Worm (Caenorhabditis elegans) whole organism, L4 larva: ENCODE results near the gene bus-1.

Experiments
- F44E2.7 ChIP-seq: fragments of 200-800 bp; sonication (Bioruptor generic); IDR thresholded peaks from 2 replicates; pipeline ENCODE4 v2.1.2; 2022; ENCODE audit warnings: missing genetic modification characterization, missing compliant biosample characterization
- T20F7.1 ChIP-seq: fragments of 200-800 bp; sonication (Bioruptor generic); optimal IDR thresholded peaks from 2 replicates; lab custom pipeline; 2018; ENCODE audit warnings: mild to moderate bottlenecking, missing genetic modification characterization, missing compliant biosample characterization
- Y75B8A.6 ChIP-seq: fragments of 200-800 bp; sonication (Bioruptor generic); IDR thresholded peaks from 2 replicates; pipeline ENCODE4 v1.3.6; 2022; ENCODE audit warnings: missing genetic modification reagents, missing genetic modification characterization, missing compliant biosample characterization
- aha-1 ChIP-seq: fragments of 150-350 bp; peaks from one replicate; lab custom pipeline; 2014; ENCODE audit warnings: missing biosample characterization, missing genetic modification characterization
- ceh-28 ChIP-seq: fragments of 150-350 bp; optimal IDR thresholded peaks from 2 replicates; lab custom pipeline; 2014; ENCODE audit warnings: missing biosample characterization, missing genetic modification reagents, missing genetic modification characterization
- cey-2 ChIP-seq: sonication (generic microtip); optimal IDR thresholded peaks from 3 replicates; lab custom pipeline; 2017; ENCODE audit warnings: missing genetic modification characterization, mild to moderate bottlenecking, missing compliant biosample characterization, antibody characterized with exemption, borderline replicate concordance; ENCODE audit not compliant: insufficient read depth
- ctbp-1 ChIP-seq: fragments of 200-800 bp; sonication (Bioruptor generic); IDR thresholded peaks from 2 replicates; pipeline ENCODE4 v1.3.6; 2022; ENCODE audit warnings: missing genetic modification reagents, missing genetic modification characterization, missing compliant biosample characterization
- daf-16 ChIP-seq, 3 experiments: sonication (generic microtip); optimal IDR thresholded peaks; 2 replicates each; lab custom pipeline; 2016 to 2017; ENCODE audit warnings: missing genetic modification characterization in 3 of 3, missing genetic modification reagents in 3 of 3, mild to moderate bottlenecking in 2 of 3, missing compliant biosample characterization in 2 of 3, missing biosample characterization in 1 of 3, moderate library complexity in 1 of 3
- daf-19 ChIP-seq: fragments of 200-800 bp; sonication (Bioruptor generic); conservative IDR thresholded peaks from 2 replicates; pipeline ENCODE4 v1.3.6; 2022; ENCODE audit warnings: missing genetic modification characterization, missing compliant biosample characterization
- dmd-6 ChIP-seq: fragments of 200-800 bp; sonication (Bioruptor generic); IDR thresholded peaks from 2 replicates; pipeline ENCODE4 v1.3.6; 2022; ENCODE audit warnings: missing genetic modification reagents, missing genetic modification characterization, missing compliant biosample characterization
- duxl-1 ChIP-seq: sonication (generic microtip); optimal IDR thresholded peaks from 2 replicates; lab custom pipeline; 2016; ENCODE audit warnings: mild to moderate bottlenecking, missing genetic modification characterization, moderate library complexity, missing compliant biosample characterization; ENCODE audit not compliant: poor library complexity
- dve-1 ChIP-seq: sonication (generic microtip); optimal IDR thresholded peaks from 2 replicates; lab custom pipeline; 2017; ENCODE audit warnings: antibody characterized with exemption, mild to moderate bottlenecking, missing genetic modification characterization, missing compliant biosample characterization; ENCODE audit not compliant: insufficient read depth
- egl-43 ChIP-seq: fragments of 200-800 bp; sonication (Bioruptor generic); IDR thresholded peaks from 2 replicates; pipeline ENCODE4 v1.3.6; 2022; ENCODE audit warnings: missing genetic modification reagents, missing genetic modification characterization, missing compliant biosample characterization
- hlh-30 ChIP-seq: sonication (generic microtip); optimal IDR thresholded peaks from 2 replicates; lab custom pipeline; 2017; ENCODE audit warnings: antibody characterized with exemption, mild to moderate bottlenecking, missing genetic modification characterization, missing compliant biosample characterization; ENCODE audit not compliant: insufficient read depth
- madf-9 ChIP-seq: fragments of 200-800 bp; sonication (Bioruptor generic); conservative IDR thresholded peaks from 2 replicates; pipeline ENCODE4 v1.3.6; 2022; ENCODE audit warnings: missing genetic modification reagents, missing genetic modification characterization, missing compliant biosample characterization
- mdt-29 ChIP-seq: fragments of 200-800 bp; sonication (Bioruptor generic); IDR thresholded peaks from 2 replicates; pipeline ENCODE4 v1.3.6; 2022; ENCODE audit warnings: missing genetic modification reagents, missing genetic modification characterization, missing compliant biosample characterization
- mep-1 ChIP-seq: fragments of 150-350 bp; sonication (generic microtip); optimal IDR thresholded peaks from 3 replicates; lab custom pipeline; 2014; ENCODE audit warnings: missing biosample characterization, missing genetic modification characterization
- nhr-10 ChIP-seq: fragments of 150-350 bp; optimal IDR thresholded peaks from 2 replicates; lab custom pipeline; 2014; ENCODE audit warnings: missing biosample characterization, missing genetic modification characterization
- nhr-102 ChIP-seq: sonication (generic microtip); optimal IDR thresholded peaks from 2 replicates; lab custom pipeline; 2016; ENCODE audit warnings: mild to moderate bottlenecking, missing genetic modification characterization, moderate library complexity, missing compliant biosample characterization
- nhr-11 ChIP-seq: fragments of 150-350 bp; optimal IDR thresholded peaks from 2 replicates; lab custom pipeline; 2014; ENCODE audit warnings: missing biosample characterization, missing genetic modification characterization
- nhr-28 ChIP-seq: fragments of 150-350 bp; optimal IDR thresholded peaks from 2 replicates; lab custom pipeline; 2014; ENCODE audit warnings: missing biosample characterization, missing genetic modification characterization
- nhr-42 ChIP-seq: fragments of 200-800 bp; sonication (Bioruptor generic); IDR thresholded peaks from 2 replicates; pipeline ENCODE4 v1.3.6; 2022; ENCODE audit warnings: missing genetic modification characterization, missing compliant biosample characterization
- pha-4 ChIP-seq, 2 experiments: fragments of 150-350 bp in 1 of 2; fragments of 200-800 bp in 1 of 2; sonication (Bioruptor generic) in 1 of 2; IDR thresholded peaks in 1 of 2; optimal IDR thresholded peaks in 1 of 2; 2 replicates each; pipeline versions ENCODE4 v1.3.6 to Lab custom; 2014 to 2022; ENCODE audit warnings: missing genetic modification characterization in 2 of 2, missing genetic modification reagents in 2 of 2, missing biosample characterization in 1 of 2, missing compliant biosample characterization in 1 of 2
- skn-1 ChIP-seq: fragments of 150-350 bp; optimal IDR thresholded peaks from 2 replicates; lab custom pipeline; 2014; ENCODE audit warnings: missing biosample characterization, missing genetic modification characterization
- snpc-1.2 ChIP-seq: fragments of 200-800 bp; sonication (Bioruptor generic); IDR thresholded peaks from 2 replicates; pipeline ENCODE4 v1.3.6; 2022; ENCODE audit warnings: missing genetic modification reagents, missing genetic modification characterization, missing compliant biosample characterization
- spr-1 ChIP-seq: sonication (generic microtip); optimal IDR thresholded peaks from 2 replicates; lab custom pipeline; 2016; ENCODE audit warnings: mild to moderate bottlenecking, missing genetic modification characterization, missing compliant biosample characterization
- spr-3 ChIP-seq: fragments of 200-800 bp; sonication (Bioruptor generic); optimal IDR thresholded peaks from 2 replicates; lab custom pipeline; 2018; ENCODE audit warnings: mild to moderate bottlenecking, missing genetic modification characterization, missing compliant biosample characterization
- unc-62 ChIP-seq, 3 experiments: fragments of 150-350 bp in 1 of 3; sonication (generic microtip); optimal IDR thresholded peaks in 2 of 3; peaks in 1 of 3; 1 replicate in 1 of 3; 2 replicates in 2 of 3; lab custom pipeline; 2014 to 2017; ENCODE audit warnings: missing biosample characterization in 3 of 3, missing genetic modification characterization in 3 of 3, missing genetic modification reagents in 3 of 3, missing genotype in 1 of 3
- vab-7 ChIP-seq: fragments of 200-800 bp; sonication (Bioruptor generic); IDR thresholded peaks from 2 replicates; pipeline ENCODE4 v1.3.6; 2022; ENCODE audit warnings: missing genetic modification reagents, missing genetic modification characterization, missing compliant biosample characterization
- zfp-2 ChIP-seq: sonication (generic microtip); optimal IDR thresholded peaks from 2 replicates; lab custom pipeline; 2016; ENCODE audit warnings: mild to moderate bottlenecking, missing genetic modification characterization, missing compliant biosample characterization
- zfp-3 ChIP-seq: fragments of 200-800 bp; sonication (Bioruptor generic); conservative IDR thresholded peaks from 2 replicates; pipeline ENCODE4 v1.3.6; 2022; ENCODE audit warnings: missing genetic modification reagents, missing genetic modification characterization, missing compliant biosample characterization
- zip-11 ChIP-seq: fragments of 200-800 bp; sonication (Bioruptor generic); IDR thresholded peaks from 2 replicates; pipeline ENCODE4 v1.3.6; 2022; ENCODE audit warnings: missing genetic modification characterization, missing compliant biosample characterization
- ztf-7 ChIP-seq: fragments of 150-350 bp; optimal IDR thresholded peaks from 2 replicates; lab custom pipeline; 2014; ENCODE audit warnings: missing biosample characterization, missing genetic modification characterization

bus-1 gene

DNA sequence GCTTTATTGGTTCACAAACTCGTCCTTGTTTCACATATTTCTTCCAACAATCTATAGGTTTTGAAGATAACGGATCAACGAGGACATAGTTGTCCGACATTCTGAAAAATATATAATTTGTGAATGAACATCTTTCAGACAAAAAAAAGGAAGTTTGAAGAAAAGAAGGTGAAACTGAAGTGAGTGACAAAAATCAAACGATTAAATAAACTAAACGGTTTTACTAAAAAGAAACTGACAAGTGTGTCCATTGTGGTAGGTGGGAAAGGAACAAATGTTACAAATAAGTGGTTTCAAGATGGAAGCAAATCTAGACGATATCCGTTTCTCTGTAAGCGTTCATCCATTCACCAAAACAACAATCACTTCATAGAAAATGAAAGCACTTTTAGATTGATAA is 37.7 kb upstream of the bus-1 start, which contains the start of gene C25E10.12:
Gene C25E10.12, minus strand, starts transcription at position 101 of the 400 bp plus-strand sequence.
- no peak for TF ChIP-seq dmd-6 (GFP tag; lab: Robert Waterston, UW)
- no peak for TF ChIP-seq ctbp-1 (GFP tag; lab: Robert Waterston, UW)
- no peak for TF ChIP-seq nhr-42
- TF ChIP-seq zip-11: no peak
- TF ChIP-seq cey-2 (tag; lab: Kevin White, UChicago): no peak
- TF ChIP-seq unc-62 (GFP tag; optimal IDR thresholded peaks at IDR 0.05 in 1 of 2; lab: Kevin White, UChicago): no peak
- TF ChIP-seq unc-62 (tag; optimal IDR thresholded peaks at IDR 0.05; lab: Kevin White, UChicago): no peak
- no peak for TF ChIP-seq ztf-7 (tag; lab: Kevin White, UChicago)
- no peak for TF ChIP-seq mep-1 (tag; lab: Kevin White, UChicago)
- TF ChIP-seq F44E2.7 (GFP tag; lab: Robert Waterston, UW): no peak
- no peak for TF ChIP-seq zfp-3 (GFP tag; lab: Robert Waterston, UW)
- TF ChIP-seq egl-43 (GFP tag; lab: Robert Waterston, UW): no peak
- no peak for TF ChIP-seq T20F7.1 (GFP tag; lab: Kevin White, UChicago)
- TF ChIP-seq, all 104 proteins: peak for 0

- no peak for TF ChIP-seq ctbp-1 (GFP tag; lab: Robert Waterston, UW)
- TF ChIP-seq hlh-30 (tag; lab: Kevin White, UChicago): no peak
- TF ChIP-seq snpc-1.2: no peak
- TF ChIP-seq mdt-29 (GFP tag; lab: Robert Waterston, UW): no peak
- no peak for TF ChIP-seq nhr-11
Observed at ce11 chrV:9059468-9059867, 34.9 kb upstream of the bus-1 start, which contains the start of the genes C25E10.16 and C25E10.13. Gene C25E10.16, minus strand, starts transcription at chrV:9059568. Gene C25E10.13, plus strand, starts transcription at chrV:9059723.

DNA sequence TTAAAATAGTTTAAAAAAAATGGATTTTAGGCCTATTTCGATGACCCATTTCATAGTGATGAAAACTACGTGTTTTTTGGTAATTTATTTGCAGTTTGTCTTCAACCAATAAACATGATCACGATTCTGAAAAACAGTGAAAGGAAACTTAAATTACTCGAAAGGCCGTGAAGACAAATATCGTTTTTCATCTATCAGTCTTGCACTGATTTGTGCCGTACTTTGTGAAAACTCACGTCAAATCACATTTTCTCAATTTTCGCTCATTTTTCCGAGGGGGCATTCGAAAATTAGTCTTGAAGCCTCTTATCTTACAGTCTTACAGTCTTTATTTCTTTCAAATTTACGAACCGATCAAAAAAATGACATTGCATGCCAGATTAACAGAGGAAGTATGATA is 34.0 kb upstream of the bus-1 start, which contains the start of gene C25E10.11:
Gene C25E10.11, minus strand, starts transcription at position 101 of the 400 bp plus-strand sequence.
- TF ChIP-seq pha-4 (GFP tag; IDR thresholded peaks at IDR 0.05; lab: Robert Waterston, UW) (no peak), pha-4 (tag; optimal IDR thresholded peaks at IDR 0.05; lab: Kevin White, UChicago) (no peak), aha-1 (tag; lab: Kevin White, UChicago) (no peak), nhr-28 (tag; lab: Kevin White, UChicago) (no peak), spr-3 (GFP tag; lab: Kevin White, UChicago) (no peak), Y75B8A.6 (GFP tag; lab: Robert Waterston, UW) (no peak), duxl-1 (tag; lab: Kevin White, UChicago) (no peak), daf-19 (GFP tag; lab: Robert Waterston, UW) (no peak), vab-7 (GFP tag; lab: Robert Waterston, UW) (no peak), cey-2 (tag; lab: Kevin White, UChicago) (no peak), skn-1 (no peak), spr-1 (tag; lab: Kevin White, UChicago) (no peak), madf-9 (no peak)

- TF ChIP-seq zfp-2: no peak
- no peak for TF ChIP-seq madf-9
- TF ChIP-seq dve-1 (tag; lab: Kevin White, UChicago): no peak
- TF ChIP-seq hlh-30 (tag; lab: Kevin White, UChicago): no peak
- TF ChIP-seq daf-16 (GFP tag; optimal IDR thresholded peaks at IDR 0.05; lab: Kevin White, UChicago): no peak
- TF ChIP-seq daf-16 (tag; optimal IDR thresholded peaks at IDR 0.05; lab: Kevin White, UChicago): no peak
- TF ChIP-seq ceh-28: no peak
- no peak for TF ChIP-seq nhr-10 (tag; lab: Kevin White, UChicago)
- TF ChIP-seq nhr-102 (tag; lab: Kevin White, UChicago): no peak
- TF ChIP-seq, all 104 proteins: peak for 0
Observed at ce11 chrV:9056253-9056652, 31.6 kb upstream of the bus-1 start, which contains the start of gene C25E10.10. Gene C25E10.10, minus strand, starts transcription at chrV:9056353.
